Fruit fly (Drosophila melanogaster): Measurements from ENCODE around the gene RpS5a.

The RpS5a gene

DNA sequence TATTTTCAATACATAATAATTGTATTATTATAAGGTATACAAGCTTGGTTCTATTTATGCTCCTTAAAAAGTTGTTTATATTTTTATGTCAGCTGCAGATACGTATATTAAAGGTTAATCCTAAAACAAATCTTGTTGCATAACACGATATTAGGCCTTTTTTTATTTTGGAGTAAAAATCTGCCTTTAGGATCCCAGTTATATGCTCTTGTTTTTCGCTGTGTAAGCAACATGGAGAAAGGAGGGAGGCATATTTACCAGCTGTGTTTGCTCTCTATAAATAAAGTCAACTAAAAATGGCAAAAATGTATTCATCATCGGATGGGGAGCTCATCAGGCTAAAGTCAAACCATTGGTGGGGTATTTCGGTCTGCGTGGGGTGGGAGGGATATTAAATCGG, 26.5 kb downstream of the RpS5a start (continued):
- TF ChIP-seq CG30403 (GFP tag; optimal IDR thresholded peaks at IDR 0.05) (peak; percentile 35), vnd (GFP tag; IDR thresholded peaks at IDR 0.05; ENCODE audit: partially characterized antibody) (no peak), sug (tag; optimal IDR thresholded peaks at IDR 0.05) (no peak), CG15011 (GFP tag; optimal IDR thresholded peaks at IDR 0.05) (no peak), hkb (optimal IDR thresholded peaks at IDR 0.05) (no peak), hkb (GFP tag; IDR thresholded peaks at IDR 0.05) (0 out of 2 replicates have a peak, but pooled peaks have one; percentile 7), CG14710 (tag; optimal IDR thresholded peaks at IDR 0.05) (peak; percentile 18), bsh (GFP tag; optimal IDR thresholded peaks at IDR 0.05) (peak in 1 of 2 experiments; percentile 57), CG1024 (GFP tag; IDR thresholded peaks at IDR 0.05) (no peak), Ssrp (tag; optimal IDR thresholded peaks at IDR 0.05) (peak; percentile 37), Xbp1 (GFP tag; optimal IDR thresholded peaks at IDR 0.05) (peak; percentile 10), HLH4C (GFP tag; IDR thresholded peaks at IDR 0.05; ENCODE audit: partially characterized antibody) (no peak), CG12155 (GFP tag; optimal IDR thresholded peaks at IDR 0.05) (no peak), gfzf (GFP tag; optimal IDR thresholded peaks at IDR 0.05) (no peak), pho (GFP tag; optimal IDR thresholded peaks at IDR 0.05) (no peak), Fer1 (GFP tag; optimal IDR thresholded peaks at IDR 0.05) (peak; percentile 14), CG6854 (GFP tag; optimal IDR thresholded peaks at IDR 0.05) (no peak), Dll (GFP tag; IDR thresholded peaks at IDR 0.05; ENCODE audit: partially characterized antibody) (no peak), lilli (GFP tag; optimal IDR thresholded peaks at IDR 0.05) (no peak), CG15514 (GFP tag; optimal IDR thresholded peaks at IDR 0.05) (peak; percentile 5), CG8089 (GFP tag; optimal IDR thresholded peaks at IDR 0.05) (no peak), CG4707 (GFP tag; optimal IDR thresholded peaks at IDR 0.05) (no peak), CG17912 (GFP tag; optimal IDR thresholded peaks at IDR 0.05) (no peak), CG10979 (tag; optimal IDR thresholded peaks at IDR 0.05) (peak; percentile 29), Med (GFP tag) (peak; percentile 79), CG42726 (GFP tag; IDR thresholded peaks at IDR 0.05; ENCODE audit: partially characterized antibody) (no peak), crc (GFP tag; optimal IDR thresholded peaks at IDR 0.05) (no peak), Sox100B (GFP tag; optimal IDR thresholded peaks at IDR 0.05) (peak; percentile 28), CG32767 (GFP tag; IDR thresholded peaks at IDR 0.05) (no peak), CG6765 (GFP tag; optimal IDR thresholded peaks at IDR 0.05) (no peak), bcd (GFP tag; optimal IDR thresholded peaks at IDR 0.05) (peak; percentile 21), CG17829 (tag; optimal IDR thresholded peaks at IDR 0.05) (peak; percentile 27), otp (GFP tag; IDR thresholded peaks at IDR 0.05) (no peak), az2 (GFP tag; optimal IDR thresholded peaks at IDR 0.05) (peak; percentile 21), Hr39 (optimal IDR thresholded peaks at IDR 0.05) (no peak), ATbp (GFP tag; optimal IDR thresholded peaks at IDR 0.05) (peak; percentile 2), CG17385 (GFP tag; optimal IDR thresholded peaks at IDR 0.05) (peak; percentile 25), chm (GFP tag; IDR thresholded peaks at IDR 0.05) (no peak), ro (GFP tag; IDR thresholded peaks at IDR 0.05) (no peak), insv (GFP tag; optimal IDR thresholded peaks at IDR 0.05) (no peak), ssp (GFP tag; IDR thresholded peaks at IDR 0.05) (no peak), repo (GFP tag; optimal IDR thresholded peaks at IDR 0.05) (no peak), Eip74EF (GFP tag; optimal IDR thresholded peaks at IDR 0.05) (no peak), Optix (GFP tag; IDR thresholded peaks at IDR 0.05) (no peak), Six4 (GFP tag; optimal IDR thresholded peaks at IDR 0.05) (no peak), CG30431 (GFP tag; optimal IDR thresholded peaks at IDR 0.05) (no peak), zfh2 (GFP tag; optimal IDR thresholded peaks at IDR 0.05) (no peak), CG12659 (GFP tag; optimal IDR thresholded peaks at IDR 0.05) (peak; percentile 10), cad (GFP tag; optimal IDR thresholded peaks at IDR 0.05) (no peak), CG17612 (GFP tag; IDR thresholded peaks at IDR 0.05) (no peak), Ptx1 (GFP tag; IDR thresholded peaks at IDR 0.05) (no peak), CG14441 (GFP tag; IDR thresholded peaks at IDR 0.05) (no peak)

Measured in whole organism, embryonic.